Fruit fly (Drosophila melanogaster) Kc167 (cell line): ENCODE data around the gene grn.

Experiments used
- Myc ChIP-seq: fragments of >200 bp; optimal IDR thresholded peaks from 2 replicates; lab custom pipeline; 2017; ENCODE audit warnings: missing external identifiers
- Sin3A ChIP-seq: fragments of >200 bp; optimal IDR thresholded peaks from 2 replicates; lab custom pipeline; 2018; ENCODE audit warnings: missing external identifiers
- h ChIP-seq: fragments of >200 bp; optimal IDR thresholded peaks from 3 replicates; lab custom pipeline; 2018; ENCODE audit warnings: missing external identifiers
- insv ChIP-seq: fragments of >200 bp; optimal IDR thresholded peaks from 3 replicates; lab custom pipeline; 2018; ENCODE audit warnings: missing external identifiers
- psq ChIP-seq: fragments of >200 bp; optimal IDR thresholded peaks from 2 replicates; lab custom pipeline; 2017; ENCODE audit warnings: missing external identifiers
- ttk ChIP-seq: sonication (Bioruptor generic); optimal IDR thresholded peaks from 2 replicates; lab custom pipeline; 2017; ENCODE audit warnings: missing external identifiers

The grn gene

dm6 chr3R:8134544-8134943 lies 46.7 kb downstream of the grn start:
- TF ChIP-seq h (no peak), Sin3A (lab: Kevin White, UChicago) (no peak), ttk (lab: Kevin White, UChicago) (no peak), psq (no peak), Myc (no peak), insv (lab: Kevin White, UChicago) (no peak)

dm6 chr3R:8132398-8132797 lies 48.8 kb downstream of the grn start:
- no peak for TF ChIP-seq insv (lab: Kevin White, UChicago)
- no peak for TF ChIP-seq Myc

dm6 chr3R:8127151-8127690 lies 54.0 kb downstream of the grn start:
- no peak for TF ChIP-seq psq
- no peak for TF ChIP-seq Sin3A (lab: Kevin White, UChicago)
- no peak for TF ChIP-seq h
- TF ChIP-seq Myc = no peak
- no peak for TF ChIP-seq insv (lab: Kevin White, UChicago)
- TF ChIP-seq ttk (lab: Kevin White, UChicago) = no peak

dm6 chr3R:8126316-8127150 lies 54.7 kb downstream of the grn start, which contains the start of the genes CG9667 and Arl8:
Gene CG9667 (minus strand): TSS chr3R:8126357.
Gene Arl8 (plus strand): TSS chr3R:8126605.
- no peak for TF ChIP-seq h
- TF ChIP-seq psq = no peak
- TF ChIP-seq ttk (lab: Kevin White, UChicago) = no peak
- no peak for TF ChIP-seq Myc
- TF ChIP-seq insv (lab: Kevin White, UChicago) = no peak
- TF ChIP-seq Sin3A (lab: Kevin White, UChicago) = no peak

dm6 chr3R:8122198-8122970 lies 58.9 kb downstream of the grn start, which contains the start of gene CG7878:
Gene CG7878 (plus strand): TSS chr3R:8122725.
- no peak for TF ChIP-seq Myc

- TF ChIP-seq h (no peak), Sin3A (lab: Kevin White, UChicago) (no peak), psq (no peak), ttk (lab: Kevin White, UChicago) (no peak), Myc (no peak), insv (lab: Kevin White, UChicago) (no peak)
Measured at dm6 chr3R:8120338-8120662, 60.9 kb downstream of the grn start.

- no peak for TF ChIP-seq h
- no peak for TF ChIP-seq insv (lab: Kevin White, UChicago)
- no peak for TF ChIP-seq ttk (lab: Kevin White, UChicago)
- no peak for TF ChIP-seq Sin3A (lab: Kevin White, UChicago)
- TF ChIP-seq psq = no peak
- TF ChIP-seq Myc = no peak
Measured at dm6 chr3R:8119457-8120337, 61.5 kb downstream of the grn start.

- TF ChIP-seq psq = no peak
- no peak for TF ChIP-seq h
- TF ChIP-seq Myc = no peak
- no peak for TF ChIP-seq Sin3A (lab: Kevin White, UChicago)
- no peak for TF ChIP-seq ttk (lab: Kevin White, UChicago)
- no peak for TF ChIP-seq insv (lab: Kevin White, UChicago)
Measured at dm6 chr3R:8118781-8119456, 62.3 kb downstream of the grn start.

dm6 chr3R:8118062-8118461 lies 63.2 kb downstream of the grn start:
- no peak for TF ChIP-seq Myc
- no peak for TF ChIP-seq ttk (lab: Kevin White, UChicago)
- TF ChIP-seq insv (lab: Kevin White, UChicago) = no peak
- TF ChIP-seq h = no peak
- no peak for TF ChIP-seq psq
- TF ChIP-seq Sin3A (lab: Kevin White, UChicago) = no peak

- TF ChIP-seq insv (lab: Kevin White, UChicago) = no peak
- TF ChIP-seq psq = no peak
- no peak for TF ChIP-seq Sin3A (lab: Kevin White, UChicago)
- no peak for TF ChIP-seq Myc
- no peak for TF ChIP-seq ttk (lab: Kevin White, UChicago)
- TF ChIP-seq h = no peak
Measured at dm6 chr3R:8115951-8116611, 65.2 kb downstream of the grn start.

- TF ChIP-seq h (no peak), Sin3A (lab: Kevin White, UChicago) (no peak), insv (lab: Kevin White, UChicago) (no peak), ttk (lab: Kevin White, UChicago) (no peak), psq (no peak), Myc (no peak)
Measured at dm6 chr3R:8115205-8115604, 66.0 kb downstream of the grn start.
